Worm (Caenorhabditis elegans): ENCODE results near the gene F28E10.1.

Gene F28E10.1

ce11 chrIV:4530170-4530569, 38.5 kb upstream of the F28E10.1 start, which contains the start of gene ZK185.3:
Gene ZK185.3 (minus strand): TSS chrIV:4530432.
- TF ChIP-seq nfya-1 (tag; optimal IDR thresholded peaks at IDR 0.05; ENCODE audit: insufficient read depth) = no peak
- TF ChIP-seq snpc-4 (tag; optimal IDR thresholded peaks at IDR 0.05) = no peak
- no peak for TF ChIP-seq egl-27 (tag; optimal IDR thresholded peaks at IDR 0.05)
- TF ChIP-seq mdl-1 (tag; optimal IDR thresholded peaks at IDR 0.05) = no peak
- TF ChIP-seq daf-12 (tag; optimal IDR thresholded peaks at IDR 0.05) = no peak
- peak; percentile 85 for TF ChIP-seq elt-2 (tag; optimal IDR thresholded peaks at IDR 0.05)
- TF ChIP-seq nhr-43 (tag; optimal IDR thresholded peaks at IDR 0.05; ENCODE audit: poor library complexity, severe bottlenecking) = no peak
- TF ChIP-seq ZK546.5 (tag; optimal IDR thresholded peaks at IDR 0.05) = no peak
- peak; percentile 38 for TF ChIP-seq ceh-28 (tag; optimal IDR thresholded peaks at IDR 0.05)
- TF ChIP-seq elt-3 (tag; optimal IDR thresholded peaks at IDR 0.05) = peak in 1 of 3 experiments; percentile 11
- no peak for TF ChIP-seq fkh-2 (tag; optimal IDR thresholded peaks at IDR 0.05)
- no peak for TF ChIP-seq zag-1 (tag; optimal IDR thresholded peaks at IDR 0.05)
- no peak for TF ChIP-seq eor-1 (tag; optimal IDR thresholded peaks at IDR 0.05)
- no peak for TF ChIP-seq tbx-2 (tag; optimal IDR thresholded peaks at IDR 0.05)
- TF ChIP-seq pqm-1 (tag; optimal IDR thresholded peaks at IDR 0.05) = peak; percentile 98
- no peak for TF ChIP-seq nhr-12 (tag; optimal IDR thresholded peaks at IDR 0.05)
- no peak for TF ChIP-seq nhr-11 (tag; optimal IDR thresholded peaks at IDR 0.05)
- no peak for TF ChIP-seq ceh-16 (tag; optimal IDR thresholded peaks at IDR 0.05)

ce11 chrIV:4533025-4533424, 35.6 kb upstream of the F28E10.1 start, which contains the start of gene ZK185.4:
Gene ZK185.4 (minus strand): TSS chrIV:4533125.
- TF ChIP-seq elt-3 (tag; optimal IDR thresholded peaks at IDR 0.05) = no peak
- no peak for TF ChIP-seq lsy-12 (tag; optimal IDR thresholded peaks at IDR 0.05)

- TF ChIP-seq sea-2 (GFP tag; optimal IDR thresholded peaks at IDR 0.05) = no peak
- no peak for TF ChIP-seq snpc-4 (tag; optimal IDR thresholded peaks at IDR 0.05)
- TF ChIP-seq zag-1 (tag; optimal IDR thresholded peaks at IDR 0.05) = no peak
- TF ChIP-seq ztf-11 (tag; optimal IDR thresholded peaks at IDR 0.05) = no peak
- TF ChIP-seq aly-2 (tag; optimal IDR thresholded peaks at IDR 0.05) = no peak
- no peak for TF ChIP-seq fos-1 (tag; optimal IDR thresholded peaks at IDR 0.05)
- TF ChIP-seq daf-12 (tag; optimal IDR thresholded peaks at IDR 0.05) = no peak
- TF ChIP-seq egl-27 (tag; optimal IDR thresholded peaks at IDR 0.05) = no peak
- no peak for TF ChIP-seq fkh-2 (tag; optimal IDR thresholded peaks at IDR 0.05)
- TF ChIP-seq nhr-43 (tag; optimal IDR thresholded peaks at IDR 0.05; ENCODE audit: poor library complexity, severe bottlenecking) = no peak
- TF ChIP-seq elt-3 (tag; optimal IDR thresholded peaks at IDR 0.05) = no peak
- TF ChIP-seq elt-1 (tag; optimal IDR thresholded peaks at IDR 0.05) = no peak
- no peak for TF ChIP-seq lin-39 (tag; optimal IDR thresholded peaks at IDR 0.05)
- no peak for TF ChIP-seq nfya-1 (tag; optimal IDR thresholded peaks at IDR 0.05; ENCODE audit: insufficient read depth)
- TF ChIP-seq skn-1 (tag; optimal IDR thresholded peaks at IDR 0.05) = no peak
- no peak for TF ChIP-seq nhr-77 (tag; optimal IDR thresholded peaks at IDR 0.05)
- no peak for TF ChIP-seq nhr-23 (tag; optimal IDR thresholded peaks at IDR 0.05)
Measured at ce11 chrIV:4536247-4536646, 32.4 kb upstream of the F28E10.1 start, which contains the start of gene ZK185.2. Gene ZK185.2 (plus strand): TSS chrIV:4536547.

- TF ChIP-seq elt-1 (tag; optimal IDR thresholded peaks at IDR 0.05) (no peak), snpc-4 (tag; optimal IDR thresholded peaks at IDR 0.05) (peak; percentile 77)
Measured at ce11 chrIV:4538672-4539071, 30.0 kb upstream of the F28E10.1 start.

ce11 chrIV:4541195-4541594, 27.4 kb upstream of the F28E10.1 start:
- no peak for TF ChIP-seq R02D3.7 (tag; optimal IDR thresholded peaks at IDR 0.05)
- no peak for TF ChIP-seq nhr-76 (tag; optimal IDR thresholded peaks at IDR 0.05)
- TF ChIP-seq mdl-1 (tag; optimal IDR thresholded peaks at IDR 0.05) = no peak
- no peak for TF ChIP-seq egl-5 (tag; optimal IDR thresholded peaks at IDR 0.05)
- no peak for TF ChIP-seq nhr-11 (tag; optimal IDR thresholded peaks at IDR 0.05)
- no peak for TF ChIP-seq ceh-82 (tag; optimal IDR thresholded peaks at IDR 0.05)
- TF ChIP-seq nhr-25 (tag; optimal IDR thresholded peaks at IDR 0.05) = no peak
- no peak for TF ChIP-seq tbx-2 (tag; optimal IDR thresholded peaks at IDR 0.05)
- no peak for TF ChIP-seq fkh-2 (tag; optimal IDR thresholded peaks at IDR 0.05)
- TF ChIP-seq nfya-1 (tag; optimal IDR thresholded peaks at IDR 0.05; ENCODE audit: insufficient read depth) = no peak
- TF ChIP-seq fos-1 (tag; optimal IDR thresholded peaks at IDR 0.05) = no peak
- no peak for TF ChIP-seq nhr-23 (tag; optimal IDR thresholded peaks at IDR 0.05)
- no peak for TF ChIP-seq snpc-4 (tag; optimal IDR thresholded peaks at IDR 0.05)
- no peak for TF ChIP-seq nhr-28 (tag; optimal IDR thresholded peaks at IDR 0.05)
- no peak for TF ChIP-seq unc-62 (GFP tag; optimal IDR thresholded peaks at IDR 0.05)
- TF ChIP-seq unc-39 (tag; optimal IDR thresholded peaks at IDR 0.05) = no peak
- TF ChIP-seq lin-39 (tag; optimal IDR thresholded peaks at IDR 0.05) = no peak
- TF ChIP-seq nhr-237 (tag; optimal IDR thresholded peaks at IDR 0.05) = no peak
